Worm (Caenorhabditis elegans) whole organism, young adult: Measurements from ENCODE around the gene lin-36.

ENCODE experiments used
- B0035.1 ChIP-seq: sonication (generic microtip); optimal IDR thresholded peaks from 2 replicates; lab custom pipeline; 2016; ENCODE audit warnings: missing genetic modification characterization, mild to moderate bottlenecking, missing compliant biosample characterization, missing genotype, missing genetic modification reagents
- B0336.3 ChIP-seq: fragments of 200-800 bp; sonication (Bioruptor generic); IDR thresholded peaks from 2 replicates; pipeline ENCODE4 v1.3.6; 2022; ENCODE audit warnings: missing genetic modification characterization, missing compliant biosample characterization
- C17E4.6 ChIP-seq: fragments of 200-800 bp; sonication (Bioruptor generic); IDR thresholded peaks from 2 replicates; pipeline ENCODE4 v1.3.6; 2022; ENCODE audit warnings: missing genetic modification reagents, missing genetic modification characterization, missing compliant biosample characterization
- F22D6.2 ChIP-seq: sonication (generic microtip); optimal IDR thresholded peaks from 2 replicates; lab custom pipeline; 2016; ENCODE audit warnings: mild to moderate bottlenecking, missing genetic modification characterization, missing compliant biosample characterization
- F23B12.7 ChIP-seq: sonication (generic microtip); optimal IDR thresholded peaks from 2 replicates; lab custom pipeline; 2017; ENCODE audit warnings: missing genetic modification characterization, mild to moderate bottlenecking, missing compliant biosample characterization, antibody characterized with exemption, moderate library complexity; ENCODE audit not compliant: insufficient read depth
- F33H1.4 ChIP-seq: fragments of 200-800 bp; sonication (Bioruptor generic); IDR thresholded peaks from 2 replicates; pipeline ENCODE4 v1.3.6; 2022; ENCODE audit warnings: missing genetic modification reagents, missing genetic modification characterization, missing compliant biosample characterization
- F37B4.10 ChIP-seq: fragments of 200-800 bp; sonication (Bioruptor generic); IDR thresholded peaks from 2 replicates; pipeline ENCODE4 v1.3.6; 2022; ENCODE audit warnings: missing genetic modification characterization, missing compliant biosample characterization
- F52B5.7 ChIP-seq: sonication (generic microtip); optimal IDR thresholded peaks from 2 replicates; lab custom pipeline; 2016; ENCODE audit warnings: mild to moderate bottlenecking, missing genetic modification characterization, missing compliant biosample characterization
- Y53G8AR.9 ChIP-seq: fragments of 200-800 bp; sonication (Bioruptor generic); conservative IDR thresholded peaks from 2 replicates; pipeline ENCODE4 v1.3.6; 2022; ENCODE audit warnings: missing genetic modification reagents, missing genetic modification characterization, missing compliant biosample characterization
- Y79H2A.3 ChIP-seq: fragments of 200-800 bp; sonication (Bioruptor generic); conservative IDR thresholded peaks from 2 replicates; pipeline ENCODE4 v1.3.6; 2022; ENCODE audit warnings: missing genetic modification reagents, missing genetic modification characterization, missing compliant biosample characterization
- Y95B8A.8 ChIP-seq: fragments of 200-800 bp; sonication (Bioruptor generic); IDR thresholded peaks from 2 replicates; pipeline ENCODE4 v1.3.6; 2022; ENCODE audit warnings: missing genetic modification reagents, missing genetic modification characterization, missing compliant biosample characterization
- akir-1 ChIP-seq: fragments of 200-800 bp; sonication (Bioruptor generic); optimal IDR thresholded peaks from 2 replicates; lab custom pipeline; 2018; ENCODE audit warnings: mild to moderate bottlenecking, missing genetic modification characterization, moderate library complexity, missing compliant biosample characterization
- ama-1 ChIP-seq, 3 experiments: fragments of 150-350 bp in 1 of 3; sonication (generic microtip) in 2 of 3; optimal IDR thresholded peaks; 2 replicates each; lab custom pipeline; 2014 to 2018; ENCODE audit warnings: missing biosample characterization in 2 of 3, missing genetic modification characterization in 2 of 3, missing genetic modification reagents in 2 of 3
- aptf-2 ChIP-seq: fragments of 200-800 bp; sonication (Bioruptor generic); conservative IDR thresholded peaks from 2 replicates; pipeline ENCODE4 v1.3.6; 2022; ENCODE audit warnings: missing genetic modification reagents, missing genetic modification characterization, missing compliant biosample characterization
- atf-7 ChIP-seq: sonication (generic microtip); optimal IDR thresholded peaks from 2 replicates; lab custom pipeline; 2017; ENCODE audit warnings: mild to moderate bottlenecking, missing genetic modification characterization, missing compliant biosample characterization
- attf-5 ChIP-seq: fragments of 200-800 bp; sonication (Bioruptor generic); optimal IDR thresholded peaks from 2 replicates; lab custom pipeline; 2018; ENCODE audit warnings: mild to moderate bottlenecking, missing genetic modification characterization, missing compliant biosample characterization
- bed-2 ChIP-seq: fragments of 200-800 bp; sonication (Bioruptor generic); IDR thresholded peaks from 2 replicates; pipeline ENCODE4 v1.3.6; 2022; ENCODE audit warnings: missing genetic modification reagents, missing genetic modification characterization, missing compliant biosample characterization
- ceh-79 ChIP-seq: sonication (generic microtip); optimal IDR thresholded peaks from 2 replicates; lab custom pipeline; 2017; ENCODE audit warnings: mild to moderate bottlenecking, missing genetic modification characterization, missing compliant biosample characterization
- chd-7 ChIP-seq: sonication (generic microtip); optimal IDR thresholded peaks from 2 replicates; lab custom pipeline; 2016; ENCODE audit warnings: mild to moderate bottlenecking, missing genetic modification characterization, moderate library complexity, missing compliant biosample characterization
- dox-1 ChIP-seq: fragments of 200-800 bp; sonication (Bioruptor generic); IDR thresholded peaks from 2 replicates; pipeline ENCODE4 v1.3.6; 2022; ENCODE audit warnings: missing genetic modification reagents, missing genetic modification characterization, missing compliant biosample characterization
- dpff-1 ChIP-seq: sonication (generic microtip); optimal IDR thresholded peaks from 2 replicates; lab custom pipeline; 2017; ENCODE audit warnings: mild to moderate bottlenecking, missing genetic modification characterization, missing compliant biosample characterization
- egrh-3 ChIP-seq: fragments of 200-800 bp; sonication (Bioruptor generic); IDR thresholded peaks from 2 replicates; pipeline ENCODE4 v1.3.6; 2022; ENCODE audit warnings: missing genetic modification reagents, missing genetic modification characterization, missing compliant biosample characterization
- him-1 ChIP-seq: sonication (generic microtip); optimal IDR thresholded peaks from 2 replicates; lab custom pipeline; 2016; ENCODE audit warnings: missing genotype, missing genetic modification reagents, missing genetic modification characterization, missing compliant biosample characterization
- hlh-26 ChIP-seq: fragments of 200-800 bp; sonication (Bioruptor generic); conservative IDR thresholded peaks from 2 replicates; pipeline ENCODE4 v1.3.6; 2022; ENCODE audit warnings: missing genetic modification reagents, missing genetic modification characterization, missing compliant biosample characterization
- hmg-20 ChIP-seq: fragments of 200-800 bp; sonication (Bioruptor generic); IDR thresholded peaks from 2 replicates; pipeline ENCODE4 v1.3.6; 2022; ENCODE audit warnings: missing genetic modification reagents, missing genetic modification characterization, missing compliant biosample characterization
- let-607 ChIP-seq, 2 experiments: fragments of 200-800 bp in 1 of 2; sonication (Bioruptor generic) in 1 of 2; sonication (generic microtip) in 1 of 2; optimal IDR thresholded peaks; 2 replicates each; lab custom pipeline; 2016 to 2018; ENCODE audit warnings: mild to moderate bottlenecking in 2 of 2, missing compliant biosample characterization in 2 of 2, missing genetic modification characterization in 2 of 2, moderate library complexity in 2 of 2, missing genotype in 1 of 2
- lin-26 ChIP-seq: fragments of 200-800 bp; sonication (Bioruptor generic); IDR thresholded peaks from 2 replicates; pipeline ENCODE4 v1.3.6; 2022; ENCODE audit warnings: missing genetic modification reagents, missing genetic modification characterization, missing compliant biosample characterization
- lin-40 ChIP-seq: sonication (generic microtip); optimal IDR thresholded peaks from 2 replicates; lab custom pipeline; 2016; ENCODE audit warnings: missing genetic modification characterization, mild to moderate bottlenecking, missing compliant biosample characterization, missing genotype, missing genetic modification reagents
- lin-54 ChIP-seq: fragments of 200-800 bp; sonication (Bioruptor generic); optimal IDR thresholded peaks from 2 replicates; lab custom pipeline; 2018; ENCODE audit warnings: mild to moderate bottlenecking, missing genetic modification characterization, missing compliant biosample characterization
- lir-1 ChIP-seq: fragments of 200-800 bp; sonication (Bioruptor generic); conservative IDR thresholded peaks from 2 replicates; pipeline ENCODE4 v1.3.6; 2022; ENCODE audit warnings: missing genetic modification reagents, missing genetic modification characterization, missing compliant biosample characterization
- madf-3 ChIP-seq: fragments of 200-800 bp; sonication (Bioruptor generic); IDR thresholded peaks from 2 replicates; pipeline ENCODE4 v1.3.6; 2022; ENCODE audit warnings: missing genetic modification reagents, missing genetic modification characterization, missing compliant biosample characterization
- madf-6 ChIP-seq: fragments of 200-800 bp; sonication (Bioruptor generic); IDR thresholded peaks from 2 replicates; pipeline ENCODE4 v1.3.6; 2022; ENCODE audit warnings: missing genetic modification reagents, missing genetic modification characterization, missing compliant biosample characterization
- mcd-1 ChIP-seq: fragments of 200-800 bp; sonication (Bioruptor generic); IDR thresholded peaks from 2 replicates; pipeline ENCODE4 v1.3.6; 2022; ENCODE audit warnings: missing genetic modification reagents, missing genetic modification characterization, missing compliant biosample characterization
- mes-4 ChIP-seq: sonication (generic microtip); optimal IDR thresholded peaks from 2 replicates; lab custom pipeline; 2016; ENCODE audit warnings: missing genotype, missing genetic modification characterization, missing compliant biosample characterization
- nfya-2 ChIP-seq: fragments of 200-800 bp; sonication (Bioruptor generic); IDR thresholded peaks from 2 replicates; pipeline ENCODE4 v1.3.6; 2022; ENCODE audit warnings: missing genetic modification reagents, missing genetic modification characterization, missing compliant biosample characterization
- nhr-179 ChIP-seq: sonication (generic microtip); optimal IDR thresholded peaks from 2 replicates; lab custom pipeline; 2016; ENCODE audit warnings: mild to moderate bottlenecking, missing genetic modification characterization, missing compliant biosample characterization
- nhr-27 ChIP-seq: fragments of 200-800 bp; sonication (Bioruptor generic); optimal IDR thresholded peaks from 2 replicates; lab custom pipeline; 2018; ENCODE audit warnings: mild to moderate bottlenecking, missing genetic modification characterization, moderate library complexity, missing compliant biosample characterization
- nhr-80 ChIP-seq: sonication (generic microtip); optimal IDR thresholded peaks from 2 replicates; lab custom pipeline; 2016; ENCODE audit warnings: missing genetic modification characterization, missing compliant biosample characterization
- nhr-90 ChIP-seq: sonication (generic microtip); optimal IDR thresholded peaks from 2 replicates; lab custom pipeline; 2016; ENCODE audit warnings: missing genotype, mild to moderate bottlenecking, missing genetic modification characterization, missing compliant biosample characterization
- pbrm-1 ChIP-seq: fragments of 200-800 bp; sonication (Bioruptor generic); IDR thresholded peaks from 2 replicates; pipeline ENCODE4 v1.3.6; 2022; ENCODE audit warnings: missing genetic modification reagents, missing genetic modification characterization, missing compliant biosample characterization
- rec-8 ChIP-seq, 2 experiments: sonication (generic microtip); optimal IDR thresholded peaks; 2 replicates each; lab custom pipeline; 2016; ENCODE audit warnings: mild to moderate bottlenecking in 2 of 2, missing genetic modification characterization in 2 of 2, missing genetic modification reagents in 2 of 2, missing genotype in 2 of 2, missing biosample characterization in 1 of 2, missing compliant biosample characterization in 1 of 2, moderate library complexity in 1 of 2
- rpc-1 ChIP-seq, 2 experiments: fragments of 150-350 bp in 1 of 2; sonication (generic microtip) in 1 of 2; optimal IDR thresholded peaks; 2 replicates each; lab custom pipeline; 2014 to 2018; ENCODE audit warnings: missing biosample characterization in 1 of 2, missing genetic modification characterization in 1 of 2, missing genetic modification reagents in 1 of 2, missing genotype in 1 of 2
- snpc-4 ChIP-seq, 5 experiments: fragments of 150-350 bp in 1 of 5; sonication (generic microtip) in 4 of 5; optimal IDR thresholded peaks; 2 replicates each; lab custom pipeline; 2014 to 2018; ENCODE audit warnings: missing genetic modification characterization in 5 of 5, missing biosample characterization in 3 of 5, antibody characterized with exemption in 2 of 5, mild to moderate bottlenecking in 2 of 5, missing compliant biosample characterization in 2 of 5, missing genotype in 2 of 5, moderate library complexity in 2 of 5, missing genetic modification reagents in 1 of 5
- tbp1 ChIP-seq: fragments of 200-800 bp; sonication (Bioruptor generic); optimal IDR thresholded peaks from 2 replicates; lab custom pipeline; 2018; ENCODE audit warnings: mild to moderate bottlenecking, missing genetic modification characterization, missing compliant biosample characterization
- unc-62 ChIP-seq: fragments of 150-350 bp; optimal IDR thresholded peaks from 2 replicates; lab custom pipeline; 2014; ENCODE audit warnings: missing biosample characterization, missing genetic modification reagents, missing genetic modification characterization
- xnd-1 ChIP-seq: sonication (generic microtip); optimal IDR thresholded peaks from 2 replicates; lab custom pipeline; 2016; ENCODE audit warnings: missing genotype, missing genetic modification reagents, missing genetic modification characterization, missing compliant biosample characterization
- zim-3 ChIP-seq: sonication (generic microtip); optimal IDR thresholded peaks from 2 replicates; lab custom pipeline; 2017; ENCODE audit warnings: mild to moderate bottlenecking, missing genetic modification characterization, moderate library complexity, missing compliant biosample characterization
- ztf-26 ChIP-seq: sonication (generic microtip); optimal IDR thresholded peaks from 2 replicates; lab custom pipeline; 2017; ENCODE audit warnings: missing genetic modification characterization, missing compliant biosample characterization

lin-36 gene

DNA sequence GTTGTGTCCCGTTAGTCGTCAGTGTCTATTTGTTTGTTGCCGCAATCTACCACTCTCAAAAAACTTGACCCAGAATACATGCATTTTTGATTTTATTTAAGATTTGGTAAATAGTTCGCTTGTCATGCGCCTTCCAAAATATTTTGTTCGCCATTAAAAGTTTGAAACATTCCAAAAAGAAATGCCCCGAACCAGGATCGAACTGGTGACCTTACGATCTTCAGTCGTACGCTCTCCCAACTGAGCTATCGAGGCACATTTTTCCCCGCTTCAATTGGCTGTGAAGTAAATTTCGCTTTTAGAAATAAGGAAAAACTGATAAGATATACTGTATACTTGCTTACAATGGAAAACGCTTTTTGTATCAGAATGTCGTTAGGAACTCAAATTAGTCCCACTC lies 42.4 kb downstream of the lin-36 start (continued):
- no peak for TF ChIP-seq rec-8 (tag; optimal IDR thresholded peaks at IDR 0.05; lab: Kevin White, UChicago)
- no peak for TF ChIP-seq ama-1 (optimal IDR thresholded peaks at IDR 0.05; lab: Kevin White, UChicago)
- TF ChIP-seq ama-1 (GFP tag; optimal IDR thresholded peaks at IDR 0.05; lab: Kevin White, UChicago) = no peak
- no peak for TF ChIP-seq Y95B8A.8 (GFP tag; lab: Robert Waterston, UW)
- TF ChIP-seq snpc-4 (GFP tag; optimal IDR thresholded peaks at IDR 0.05; lab: Kevin White, UChicago) = no peak
- no peak for TF ChIP-seq snpc-4 (tag; optimal IDR thresholded peaks at IDR 0.05; lab: Kevin White, UChicago)
- TF ChIP-seq nhr-179 (tag; lab: Kevin White, UChicago) = no peak
- no peak for TF ChIP-seq mcd-1 (GFP tag; lab: Robert Waterston, UW)
- TF ChIP-seq lin-26 (GFP tag; lab: Robert Waterston, UW) = peak; percentile 66
- no peak for TF ChIP-seq F23B12.7
- no peak for TF ChIP-seq mes-4 (tag; lab: Kevin White, UChicago)
- TF ChIP-seq unc-62 (GFP tag; lab: Kevin White, UChicago) = no peak
- no peak for TF ChIP-seq him-1 (tag; lab: Kevin White, UChicago)
- TF ChIP-seq nhr-90 = no peak
- no peak for TF ChIP-seq B0035.1 (tag; lab: Kevin White, UChicago)
- TF ChIP-seq dpff-1 (tag; lab: Kevin White, UChicago) = no peak
- no peak for TF ChIP-seq Y79H2A.3 (GFP tag; lab: Robert Waterston, UW)
- no peak for TF ChIP-seq F52B5.7 (tag; lab: Kevin White, UChicago)
- TF ChIP-seq lin-40 = no peak
- no peak for TF ChIP-seq pbrm-1
- TF ChIP-seq lin-54 = peak; percentile 26
- no peak for TF ChIP-seq nhr-27 (tag; lab: Kevin White, UChicago)
- TF ChIP-seq dox-1 (GFP tag; lab: Robert Waterston, UW) = no peak
- no peak for TF ChIP-seq ceh-79 (tag; lab: Kevin White, UChicago)
- no peak for TF ChIP-seq hlh-26
- TF ChIP-seq hmg-20 (GFP tag; lab: Robert Waterston, UW) = no peak
- TF ChIP-seq atf-7 (tag; lab: Kevin White, UChicago) = no peak
- TF ChIP-seq rpc-1 (optimal IDR thresholded peaks at IDR 0.05; lab: Kevin White, UChicago) = peak; percentile 60
- TF ChIP-seq rpc-1 (tag; optimal IDR thresholded peaks at IDR 0.05; lab: Kevin White, UChicago) = peak; percentile 68
- no peak for TF ChIP-seq lir-1 (GFP tag; lab: Robert Waterston, UW)
- TF ChIP-seq xnd-1 = no peak
- no peak for TF ChIP-seq zim-3 (tag; lab: Kevin White, UChicago)
- TF ChIP-seq chd-7 (tag; lab: Kevin White, UChicago) = no peak
- TF ChIP-seq tbp1 = peak; percentile 86
- peak; percentile 61; the same call in 1 of the 2 replicates for TF ChIP-seq madf-6
- TF ChIP-seq F37B4.10 (GFP tag; lab: Robert Waterston, UW) = no peak
- no peak for TF ChIP-seq F22D6.2
- TF ChIP-seq egrh-3 = no peak
- no peak for TF ChIP-seq akir-1
- no peak for TF ChIP-seq nfya-2 (GFP tag; lab: Robert Waterston, UW)
- TF ChIP-seq attf-5 (GFP tag; lab: Kevin White, UChicago) = no peak
- TF ChIP-seq C17E4.6 (GFP tag; lab: Robert Waterston, UW) = no peak
- TF ChIP-seq ztf-26 (tag; lab: Kevin White, UChicago) = peak; percentile 13
- TF ChIP-seq B0336.3 = no peak
- TF ChIP-seq madf-3 (GFP tag; lab: Robert Waterston, UW) = no peak
- no peak for TF ChIP-seq let-607 (tag; optimal IDR thresholded peaks at IDR 0.05; lab: Kevin White, UChicago)
- no peak for TF ChIP-seq bed-2 (GFP tag; lab: Robert Waterston, UW)
- TF ChIP-seq F33H1.4 (GFP tag; lab: Robert Waterston, UW) = no peak
- peak; percentile 10 for TF ChIP-seq nhr-80 (tag; lab: Kevin White, UChicago)
- no peak for TF ChIP-seq aptf-2
- no peak for TF ChIP-seq Y53G8AR.9 (GFP tag; lab: Robert Waterston, UW)
